Fruit fly (Drosophila melanogaster): ENCODE measurements around the gene Pfrx.

Pfrx gene

DNA sequence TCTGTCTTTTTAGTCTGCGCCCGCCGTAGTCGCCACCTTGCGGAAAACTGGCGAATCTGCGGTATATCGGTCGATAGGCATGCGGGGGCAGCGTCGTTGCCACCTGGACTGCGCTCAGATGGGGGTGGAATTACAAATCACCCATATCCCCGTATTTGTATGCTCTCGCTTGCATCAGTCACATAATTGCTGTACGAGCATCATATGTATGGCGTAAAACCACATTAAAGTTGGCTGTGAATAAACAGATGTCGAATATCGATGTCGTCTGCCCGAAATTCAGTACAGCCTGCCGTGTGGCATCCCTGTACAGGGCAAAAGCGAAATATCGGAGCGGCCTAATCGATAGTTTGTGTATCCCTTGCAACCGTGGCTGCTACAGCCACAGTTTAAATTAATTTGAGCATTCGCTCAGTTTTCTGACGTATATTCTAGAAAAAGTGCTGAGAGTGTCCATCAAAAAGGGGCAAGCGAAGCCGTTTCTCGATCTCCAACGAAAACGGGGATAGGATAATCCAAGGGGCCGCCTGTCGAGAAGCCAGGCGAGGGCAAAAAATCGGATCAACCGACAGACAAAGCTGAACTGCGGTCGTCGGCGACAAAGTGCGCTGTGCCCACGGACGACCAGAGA, 26.6 kb downstream of the Pfrx start, which contains the start of the genes Idh3a and CoRest:
TSS of gene Idh3a (minus strand) at position 58 of the 631 bp plus-strand sequence.
TSS of gene CoRest (plus strand) at position 177 of the 631 bp plus-strand sequence.
- TF ChIP-seq CG4820 (GFP tag; optimal IDR thresholded peaks at IDR 0.05), result peak; percentile 4
- no peak for TF ChIP-seq CG6683 (GFP tag; optimal IDR thresholded peaks at IDR 0.05)
- TF ChIP-seq CG31388 (GFP tag; optimal IDR thresholded peaks at IDR 0.05), result no peak
- TF ChIP-seq CG14965 (GFP tag; optimal IDR thresholded peaks at IDR 0.05; ENCODE audit: borderline replicate concordance), result no peak
- no peak for TF ChIP-seq CG17568 (GFP tag; optimal IDR thresholded peaks at IDR 0.05)
- peak; percentile 44; the same call in 1 of the 2 replicates for TF ChIP-seq CG14441 (GFP tag; IDR thresholded peaks at IDR 0.05)
- no peak for TF ChIP-seq NfI (GFP tag; optimal IDR thresholded peaks at IDR 0.05)
- no peak for TF ChIP-seq az2 (GFP tag; optimal IDR thresholded peaks at IDR 0.05)
- TF ChIP-seq ken (GFP tag; IDR thresholded peaks at IDR 0.05), result 0 out of 3 replicates have a peak, but pooled peaks have one; percentile 27
- TF ChIP-seq Meics (GFP tag; optimal IDR thresholded peaks at IDR 0.05), result no peak
- peak; percentile 86 for TF ChIP-seq Ets65A (GFP tag)
- TF ChIP-seq HLH4C (GFP tag; IDR thresholded peaks at IDR 0.05; ENCODE audit: partially characterized antibody), result peak; percentile 71
- no peak for TF ChIP-seq unpg (GFP tag; optimal IDR thresholded peaks at IDR 0.05)
- TF ChIP-seq B-H2 (GFP tag; optimal IDR thresholded peaks at IDR 0.05), result no peak
- no peak for TF ChIP-seq BtbVII (GFP tag; optimal IDR thresholded peaks at IDR 0.05)
- no peak for TF ChIP-seq NC2α (GFP tag; optimal IDR thresholded peaks at IDR 0.05)
- TF ChIP-seq cad (GFP tag; optimal IDR thresholded peaks at IDR 0.05), result no peak
- TF ChIP-seq cato (GFP tag; optimal IDR thresholded peaks at IDR 0.05; ENCODE audit: borderline replicate concordance), result no peak
- TF ChIP-seq CG18011 (GFP tag; optimal IDR thresholded peaks at IDR 0.05), result no peak
- TF ChIP-seq br (optimal IDR thresholded peaks at IDR 0.05), result no peak
- TF ChIP-seq gcm (GFP tag; optimal IDR thresholded peaks at IDR 0.05), result peak; percentile 68
- TF ChIP-seq CG13296 (GFP tag; optimal IDR thresholded peaks at IDR 0.05), result no peak
- TF ChIP-seq CG7745 (tag; optimal IDR thresholded peaks at IDR 0.05), result no peak
- no peak for TF ChIP-seq wdn (GFP tag; IDR thresholded peaks at IDR 0.05)
- TF ChIP-seq CG14014 (GFP tag; IDR thresholded peaks at IDR 0.05), result peak; percentile 33; the same call in 1 of the 2 replicates
- TF ChIP-seq Rx (GFP tag; IDR thresholded peaks at IDR 0.05), result no peak
- TF ChIP-seq CG10431 (GFP tag; optimal IDR thresholded peaks at IDR 0.05), result no peak
- no peak for TF ChIP-seq toy (GFP tag; IDR thresholded peaks at IDR 0.05)
- TF ChIP-seq CG33213 (GFP tag; optimal IDR thresholded peaks at IDR 0.05), result no peak
- TF ChIP-seq CG7357 (GFP tag; IDR thresholded peaks at IDR 0.05), result no peak
- TF ChIP-seq CG4854 (GFP tag; optimal IDR thresholded peaks at IDR 0.05), result no peak
- no peak for TF ChIP-seq CG43689 (GFP tag; IDR thresholded peaks at IDR 0.05)
- TF ChIP-seq ind (GFP tag; optimal IDR thresholded peaks at IDR 0.05), result peak; percentile 47
- TF ChIP-seq CoRest (tag; optimal IDR thresholded peaks at IDR 0.05), result peak; percentile 69
- TF ChIP-seq CG16863 (GFP tag; optimal IDR thresholded peaks at IDR 0.05), result no peak
- no peak for TF ChIP-seq maf-S (GFP tag; optimal IDR thresholded peaks at IDR 0.05)
- no peak for TF ChIP-seq CG3281 (GFP tag; optimal IDR thresholded peaks at IDR 0.05)
- peak; percentile 76 for TF ChIP-seq CG1603 (tag; optimal IDR thresholded peaks at IDR 0.05)
- TF ChIP-seq stc (GFP tag; IDR thresholded peaks at IDR 0.05), result no peak
- peak; percentile 15 to 41 for TF ChIP-seq dpn (GFP tag; optimal IDR thresholded peaks at IDR 0.05)
- TF ChIP-seq H2.0 (GFP tag; IDR thresholded peaks at IDR 0.05), result 0 out of 2 replicates have a peak, but pooled peaks have one; percentile 21
- peak; percentile 42 for TF ChIP-seq CG13775 (GFP tag; optimal IDR thresholded peaks at IDR 0.05)
- TF ChIP-seq yki (optimal IDR thresholded peaks at IDR 0.05), result no peak
- no peak for TF ChIP-seq CG2199 (GFP tag; IDR thresholded peaks at IDR 0.05)
- TF ChIP-seq CG13894 (tag; optimal IDR thresholded peaks at IDR 0.05), result no peak
- TF ChIP-seq TFAM (GFP tag; optimal IDR thresholded peaks at IDR 0.05), result no peak
- TF ChIP-seq fd3F (GFP tag; optimal IDR thresholded peaks at IDR 0.05), result no peak
- TF ChIP-seq Xrp1 (GFP tag; IDR thresholded peaks at IDR 0.05), result no peak
- peak; percentile 55 for TF ChIP-seq Ets97D (GFP tag; optimal IDR thresholded peaks at IDR 0.05)
- TF ChIP-seq vvl (GFP tag; IDR thresholded peaks at IDR 0.05), result no peak
- no peak for TF ChIP-seq CG34376 (GFP tag; optimal IDR thresholded peaks at IDR 0.05)
